Worm (Caenorhabditis elegans) whole organism, midembryonic: ENCODE data around the gene lin-5.

ENCODE experiments used
- T22C8.4 ChIP-seq: fragments of 200-800 bp; sonication (Bioruptor generic); IDR thresholded peaks from 2 replicates; pipeline ENCODE4 v1.3.6; 2022; ENCODE audit warnings: missing genetic modification characterization, missing compliant biosample characterization
- cog-1 ChIP-seq: sonication (generic microtip); optimal IDR thresholded peaks from 2 replicates; lab custom pipeline; 2016; ENCODE audit warnings: missing genetic modification characterization, missing compliant biosample characterization
- flt-1 ChIP-seq: fragments of 200-800 bp; sonication (Bioruptor generic); IDR thresholded peaks from 2 replicates; pipeline ENCODE4 v1.3.6; 2022; ENCODE audit warnings: missing genetic modification characterization, missing compliant biosample characterization
- klf-2 ChIP-seq: fragments of 200-800 bp; sonication (Bioruptor generic); conservative IDR thresholded peaks from 2 replicates; pipeline ENCODE4 v1.3.6; 2022; ENCODE audit warnings: missing genetic modification reagents, missing genetic modification characterization, missing compliant biosample characterization
- med-1 ChIP-seq: sonication (generic microtip); optimal IDR thresholded peaks from 2 replicates; lab custom pipeline; 2017; ENCODE audit warnings: missing genetic modification characterization, mild to moderate bottlenecking, missing compliant biosample characterization, antibody characterized with exemption, missing genetic modification reagents; ENCODE audit not compliant: insufficient read depth
- ref-1 ChIP-seq: fragments of 200-800 bp; sonication (Bioruptor generic); conservative IDR thresholded peaks from 2 replicates; pipeline ENCODE4 v1.3.6; 2022; ENCODE audit warnings: missing genetic modification reagents, missing genetic modification characterization, missing compliant biosample characterization
- ztf-23 ChIP-seq: fragments of 200-800 bp; sonication (Bioruptor generic); IDR thresholded peaks from 2 replicates; pipeline ENCODE4 v1.3.6; 2022; ENCODE audit warnings: missing genetic modification reagents, missing genetic modification characterization, missing compliant biosample characterization
- ztf-29 ChIP-seq: fragments of 200-800 bp; sonication (Bioruptor generic); IDR thresholded peaks from 2 replicates; pipeline ENCODE4 v1.3.6; 2022; ENCODE audit warnings: missing genetic modification reagents, missing genetic modification characterization, missing compliant biosample characterization

DNA sequence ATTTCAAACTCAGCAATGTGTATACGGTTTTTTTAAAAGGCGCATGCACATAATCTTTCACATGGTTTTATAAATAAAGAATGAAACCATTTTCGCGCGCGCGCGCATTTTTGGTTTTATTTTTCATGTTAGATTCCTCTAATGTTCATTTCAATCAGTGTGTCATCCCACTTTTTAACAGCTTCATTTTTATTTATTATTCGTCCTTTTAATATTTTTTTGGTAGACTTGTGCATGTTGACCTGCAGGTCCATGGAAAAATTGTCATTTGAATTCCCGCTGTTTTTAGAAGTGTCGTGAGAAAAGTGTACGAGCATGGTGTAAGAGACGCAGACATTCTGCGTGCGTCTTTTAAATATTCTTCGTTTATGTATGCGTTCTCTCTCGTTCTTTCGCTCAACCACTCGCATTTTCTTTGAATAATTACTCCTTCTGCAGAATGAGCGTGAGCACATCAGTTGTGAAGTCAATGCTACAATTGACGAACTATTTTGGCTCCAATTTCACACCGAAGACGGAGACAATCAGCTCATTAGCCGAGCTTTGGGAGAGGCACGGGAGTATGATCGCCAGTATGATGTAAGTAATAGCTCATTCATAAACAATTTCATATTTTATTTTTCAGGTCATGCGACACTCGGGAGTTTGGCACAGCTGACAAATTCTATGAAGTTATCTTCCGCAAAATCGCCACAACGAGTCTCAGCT lies at the start of gene lin-5:
- TF ChIP-seq klf-2 (GFP tag; lab: Robert Waterston, UW), result 0 out of 2 replicates have a peak, but pooled peaks have one; percentile 47
- no peak for TF ChIP-seq flt-1 (GFP tag; lab: Robert Waterston, UW)
- no peak for TF ChIP-seq ref-1
- no peak for TF ChIP-seq ztf-29 (GFP tag; lab: Robert Waterston, UW)
- no peak for TF ChIP-seq med-1
- TF ChIP-seq cog-1 (tag; lab: Kevin White, UChicago), result peak; percentile 36
- no peak for TF ChIP-seq ztf-23 (GFP tag; lab: Robert Waterston, UW)
- TF ChIP-seq T22C8.4, result no peak
